Fruit fly (Drosophila melanogaster) whole organism, embryonic: ENCODE data around the gene PsGEF.
A peak's percentile ranks its signal among the peaks of the same experiment; 100 is the strongest.

ENCODE experiments used
- Aef1 ChIP-seq: fragments of 200-800 bp; sonication (Bioruptor generic); IDR thresholded peaks from 3 replicates; pipeline ENCODE4 v1.3.6; 2022; ENCODE audit warnings: missing biosample characterization, missing genetic modification characterization
- Bteb2 ChIP-seq: fragments of 200-800 bp; sonication (Bioruptor generic); optimal IDR thresholded peaks from 2 replicates; lab custom pipeline; 2016; ENCODE audit warnings: missing biosample characterization, missing genetic modification characterization
- CG1024 ChIP-seq: fragments of 200-800 bp; sonication (Bioruptor generic); IDR thresholded peaks from 2 replicates; pipeline ENCODE4 v1.3.6; 2022; ENCODE audit warnings: missing biosample characterization, missing genetic modification characterization
- CG10462 ChIP-seq: fragments of 200-800 bp; sonication (Bioruptor generic); optimal IDR thresholded peaks from 2 replicates; lab custom pipeline; 2016; ENCODE audit warnings: missing biosample characterization, missing genetic modification characterization
- CG10543 ChIP-seq: fragments of 200-800 bp; sonication (Bioruptor generic); optimal IDR thresholded peaks from 3 replicates; lab custom pipeline; 2017; ENCODE audit warnings: missing biosample characterization, mild to moderate bottlenecking, missing genetic modification characterization, moderate library complexity
- CG15269 ChIP-seq: fragments of 200-800 bp; sonication (Bioruptor generic); optimal IDR thresholded peaks from 2 replicates; lab custom pipeline; 2018; ENCODE audit warnings: missing biosample characterization, mild to moderate bottlenecking, missing genetic modification characterization, moderate library complexity
- CG1647 ChIP-seq: fragments of 200-800 bp; sonication (Bioruptor generic); optimal IDR thresholded peaks from 3 replicates; lab custom pipeline; 2016; ENCODE audit warnings: missing biosample characterization, missing genetic modification characterization
- CG16779 ChIP-seq: fragments of 200-800 bp; sonication (Bioruptor generic); IDR thresholded peaks from 2 replicates; pipeline ENCODE4 v1.3.6; 2022; ENCODE audit warnings: missing biosample characterization, missing genetic modification characterization
- CG17328 ChIP-seq: fragments of 200-800 bp; sonication (Bioruptor generic); IDR thresholded peaks from 2 replicates; pipeline ENCODE4 v1.3.6; 2022; ENCODE audit warnings: missing biosample characterization, missing genetic modification characterization
- CG17385 ChIP-seq: fragments of 200-800 bp; sonication (Bioruptor generic); optimal IDR thresholded peaks from 3 replicates; lab custom pipeline; 2018; ENCODE audit warnings: missing biosample characterization, mild to moderate bottlenecking, missing genetic modification characterization
- CG18011 ChIP-seq: fragments of 200-800 bp; sonication (Bioruptor generic); optimal IDR thresholded peaks from 2 replicates; lab custom pipeline; 2017; ENCODE audit warnings: missing biosample characterization, missing genetic modification characterization, mild to moderate bottlenecking, moderate library complexity, missing genotype
- CG2202 ChIP-seq: fragments of 200-800 bp; sonication (Bioruptor generic); optimal IDR thresholded peaks from 2 replicates; lab custom pipeline; 2018; ENCODE audit warnings: missing biosample characterization, mild to moderate bottlenecking, missing genetic modification characterization
- CG3726 ChIP-seq: fragments of 200-800 bp; sonication (Bioruptor generic); IDR thresholded peaks from 3 replicates; pipeline ENCODE4, ENCODE4 v1.3.6; 2022; ENCODE audit warnings: missing biosample characterization, missing genetic modification characterization
- CG4424 ChIP-seq: fragments of 200-800 bp; sonication (Bioruptor generic); optimal IDR thresholded peaks from 3 replicates; lab custom pipeline; 2016; ENCODE audit warnings: missing biosample characterization, missing genetic modification characterization
- CG5245 ChIP-seq: fragments of 200-800 bp; sonication (Bioruptor generic); optimal IDR thresholded peaks from 3 replicates; lab custom pipeline; 2016; ENCODE audit warnings: missing biosample characterization, missing genetic modification characterization
- CG6175 ChIP-seq: fragments of 200-800 bp; sonication (Bioruptor generic); IDR thresholded peaks from 3 replicates; pipeline ENCODE4 v1.3.6; 2022; ENCODE audit warnings: missing biosample characterization, missing genetic modification characterization
- CG6765 ChIP-seq: fragments of 200-800 bp; sonication (Bioruptor generic); optimal IDR thresholded peaks from 3 replicates; lab custom pipeline; 2017; ENCODE audit warnings: missing biosample characterization, mild to moderate bottlenecking, missing genetic modification characterization
- CG7839 ChIP-seq: fragments of 200-800 bp; sonication (Bioruptor generic); optimal IDR thresholded peaks from 3 replicates; lab custom pipeline; 2018; ENCODE audit warnings: missing biosample characterization, mild to moderate bottlenecking, missing genetic modification characterization, moderate library complexity
- CG8281 ChIP-seq: fragments of 200-800 bp; sonication (Bioruptor generic); optimal IDR thresholded peaks from 2 replicates; lab custom pipeline; 2018; ENCODE audit warnings: missing biosample characterization, mild to moderate bottlenecking, missing genetic modification characterization, moderate library complexity
- CG9727 ChIP-seq: fragments of 200-800 bp; sonication (Bioruptor generic); optimal IDR thresholded peaks from 3 replicates; lab custom pipeline; 2017; ENCODE audit warnings: missing biosample characterization, mild to moderate bottlenecking, missing genetic modification characterization
- CG9817 ChIP-seq: fragments of 200-800 bp; sonication (Bioruptor generic); optimal IDR thresholded peaks from 2 replicates; lab custom pipeline; 2018; ENCODE audit warnings: missing biosample characterization, mild to moderate bottlenecking, missing genetic modification characterization, moderate library complexity
- CG9876 ChIP-seq: fragments of 200-800 bp; sonication (Bioruptor generic); optimal IDR thresholded peaks from 2 replicates; lab custom pipeline; 2016; ENCODE audit warnings: missing biosample characterization, missing genetic modification characterization
- D19B ChIP-seq: fragments of 200-800 bp; sonication (Bioruptor generic); optimal IDR thresholded peaks from 2 replicates; lab custom pipeline; 2017; ENCODE audit warnings: missing biosample characterization, mild to moderate bottlenecking, missing genetic modification characterization
- Dbx ChIP-seq: fragments of 200-800 bp; sonication (Bioruptor generic); IDR thresholded peaks from 3 replicates; pipeline ENCODE4 v1.3.6; 2022; ENCODE audit warnings: missing biosample characterization, missing genetic modification characterization
- Dip2 ChIP-seq: fragments of 200-800 bp; sonication (Bioruptor generic); IDR thresholded peaks from 2 replicates; pipeline ENCODE4 v1.3.6; 2022; ENCODE audit warnings: missing biosample characterization, missing genetic modification characterization
- Doc2 ChIP-seq: fragments of 200-800 bp; sonication (Bioruptor generic); IDR thresholded peaks from 2 replicates; pipeline ENCODE4 v1.3.6; 2022; ENCODE audit warnings: missing biosample characterization, missing genetic modification characterization
- Gsc ChIP-seq: fragments of 200-800 bp; sonication (Bioruptor generic); IDR thresholded peaks from 2 replicates; pipeline ENCODE4 v1.3.6; 2022; ENCODE audit warnings: missing biosample characterization, missing genetic modification characterization
- Hey ChIP-seq: fragments of 200-800 bp; sonication (Bioruptor generic); optimal IDR thresholded peaks from 3 replicates; lab custom pipeline; 2018; ENCODE audit warnings: missing biosample characterization, mild to moderate bottlenecking, missing genetic modification characterization
- Hmr ChIP-seq: fragments of 200-800 bp; sonication (Bioruptor generic); optimal IDR thresholded peaks from 3 replicates; lab custom pipeline; 2017; ENCODE audit warnings: mild to moderate bottlenecking, missing biosample characterization, missing genetic modification reagents, missing genetic modification characterization
- Lim3 ChIP-seq: fragments of 200-800 bp; sonication (Bioruptor generic); IDR thresholded peaks from 2 replicates; pipeline ENCODE4 v1.3.6; 2022; ENCODE audit warnings: missing biosample characterization, missing genetic modification characterization
- MTF-1 ChIP-seq: fragments of 200-800 bp; sonication (Bioruptor generic); optimal IDR thresholded peaks from 2 replicates; lab custom pipeline; 2018; ENCODE audit warnings: missing biosample characterization, mild to moderate bottlenecking, missing genetic modification characterization, borderline replicate concordance
- Mes4 ChIP-seq: fragments of 200-800 bp; sonication (Bioruptor generic); optimal IDR thresholded peaks from 2 replicates; lab custom pipeline; 2016; ENCODE audit warnings: missing biosample characterization, missing genetic modification characterization
- NK7.1 ChIP-seq: fragments of 200-800 bp; sonication (Bioruptor generic); optimal IDR thresholded peaks from 3 replicates; lab custom pipeline; 2016; ENCODE audit warnings: missing biosample characterization, missing genetic modification characterization
- Opbp ChIP-seq: fragments of 200-800 bp; sonication (Bioruptor generic); IDR thresholded peaks from 3 replicates; pipeline ENCODE4 v1.3.6; 2022; ENCODE audit warnings: missing biosample characterization, missing genetic modification characterization; ENCODE audit not compliant: partially characterized antibody
- Sox102F ChIP-seq: fragments of 200-800 bp; sonication (Bioruptor generic); optimal IDR thresholded peaks from 2 replicates; lab custom pipeline; 2018; ENCODE audit warnings: missing biosample characterization, mild to moderate bottlenecking, missing genetic modification characterization, moderate library complexity
- Taf1 ChIP-seq: fragments of 200-800 bp; sonication (Bioruptor generic); IDR thresholded peaks from 2 replicates; pipeline ENCODE4 v1.3.6; 2022; ENCODE audit warnings: missing biosample characterization, missing genetic modification characterization
- ato ChIP-seq: fragments of 200-800 bp; sonication (Bioruptor generic); IDR thresholded peaks from 2 replicates; pipeline ENCODE4 v1.3.6; 2022; ENCODE audit warnings: missing biosample characterization, missing genetic modification characterization; ENCODE audit not compliant: partially characterized antibody
- bigmax ChIP-seq: fragments of 200-800 bp; sonication (Bioruptor generic); optimal IDR thresholded peaks from 2 replicates; lab custom pipeline; 2018; ENCODE audit warnings: missing biosample characterization, mild to moderate bottlenecking, missing genetic modification characterization
- bsh ChIP-seq, 2 experiments: fragments of 200-800 bp; sonication (Bioruptor generic); optimal IDR thresholded peaks; 2 replicates each; lab custom pipeline; 2017 to 2018; ENCODE audit warnings: mild to moderate bottlenecking in 2 of 2, missing biosample characterization in 2 of 2, missing genetic modification characterization in 2 of 2, moderate library complexity in 1 of 2
- chn ChIP-seq: fragments of 200-800 bp; sonication (Bioruptor generic); optimal IDR thresholded peaks from 2 replicates; lab custom pipeline; 2016; ENCODE audit warnings: missing biosample characterization, missing genetic modification characterization
- dysf ChIP-seq: fragments of 200-800 bp; sonication (Bioruptor generic); IDR thresholded peaks from 3 replicates; pipeline ENCODE4 v1.3.6; 2022; ENCODE audit warnings: missing biosample characterization, missing genetic modification characterization
- gcm2 ChIP-seq: fragments of 200-800 bp; sonication (Bioruptor generic); optimal IDR thresholded peaks from 2 replicates; lab custom pipeline; 2016; ENCODE audit warnings: missing biosample characterization, missing genetic modification characterization
- pan ChIP-seq, 4 experiments: fragments of >200 bp in 3 of 4; fragments of 200-800 bp in 1 of 4; sonication (Bioruptor generic) in 1 of 4; optimal IDR thresholded peaks in 3 of 4; IDR thresholded peaks in 1 of 4; 2 replicates each; pipeline versions ENCODE4 v1.3.6 to Lab custom; 2017 to 2022; ENCODE audit warnings: missing biosample characterization in 2 of 4, missing genetic modification characterization in 2 of 4, mixed read lengths in 1 of 4
- pb ChIP-seq: fragments of 200-800 bp; sonication (Bioruptor generic); optimal IDR thresholded peaks from 3 replicates; lab custom pipeline; 2016; ENCODE audit warnings: missing biosample characterization, missing genetic modification characterization
- run ChIP-seq: fragments of 200-800 bp; sonication (Bioruptor generic); optimal IDR thresholded peaks from 3 replicates; lab custom pipeline; 2018; ENCODE audit warnings: missing biosample characterization, mild to moderate bottlenecking, missing genetic modification characterization
- slbo ChIP-seq: fragments of 200-800 bp; sonication (Bioruptor generic); IDR thresholded peaks from 2 replicates; pipeline ENCODE4 v1.3.6; 2022; ENCODE audit warnings: missing biosample characterization, missing genetic modification characterization
- so ChIP-seq: fragments of 200-800 bp; sonication (Bioruptor generic); IDR thresholded peaks from 3 replicates; pipeline ENCODE4 v1.3.6; 2022; ENCODE audit warnings: missing biosample characterization, missing genetic modification characterization
- sug ChIP-seq: fragments of 200-800 bp; optimal IDR thresholded peaks from 2 replicates; lab custom pipeline; 2019; ENCODE audit warnings: missing biosample characterization, mild to moderate bottlenecking, missing genetic modification characterization, moderate library complexity
- tup ChIP-seq: fragments of 200-800 bp; sonication (Bioruptor generic); optimal IDR thresholded peaks from 2 replicates; lab custom pipeline; 2016; ENCODE audit warnings: missing biosample characterization, mild to moderate bottlenecking, missing genetic modification characterization, moderate library complexity
- zen ChIP-seq: fragments of 200-800 bp; sonication (Bioruptor generic); optimal IDR thresholded peaks from 3 replicates; lab custom pipeline; 2018; ENCODE audit warnings: missing biosample characterization, mild to moderate bottlenecking, missing genetic modification characterization, moderate library complexity

PsGEF gene

DNA sequence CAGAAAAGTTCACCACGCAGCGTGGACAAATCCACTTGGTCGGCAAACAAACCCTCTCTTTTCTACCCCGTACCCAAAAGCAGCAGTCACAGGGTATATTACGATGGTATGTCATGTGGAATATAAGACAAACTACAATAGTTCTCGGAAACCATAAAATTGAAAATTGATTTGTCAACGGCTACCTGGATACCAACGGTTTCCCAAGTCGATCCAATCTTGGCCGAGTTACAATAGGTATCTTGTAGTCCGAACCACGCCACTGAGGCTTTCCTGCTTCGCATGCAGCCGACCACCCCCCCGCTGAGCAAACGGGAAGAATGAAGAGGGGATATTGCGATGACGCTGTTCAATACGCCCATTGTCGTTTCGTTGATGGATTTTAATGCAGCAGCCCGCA lies 69.1 kb downstream of the PsGEF start (continued):
- TF ChIP-seq NK7.1 (GFP tag; lab: Kevin White, UChicago), result no peak
- TF ChIP-seq D19B, result peak; percentile 85
- TF ChIP-seq MTF-1 (GFP tag; lab: Kevin White, UChicago), result peak; percentile 1
- TF ChIP-seq Mes4 (GFP tag; lab: Kevin White, UChicago), result peak; percentile 52
- TF ChIP-seq Opbp (GFP tag; lab: Robert Waterston, UW), result no peak
- no peak for TF ChIP-seq Dip2 (GFP tag; lab: Robert Waterston, UW)
- peak; percentile 71 for TF ChIP-seq Gsc
- peak; percentile 80 for TF ChIP-seq CG17328
- no peak for TF ChIP-seq ato (GFP tag; lab: Robert Waterston, UW)
- TF ChIP-seq dysf, result peak; percentile 83
- 0 out of 3 replicates have a peak, but pooled peaks have one; percentile 25 for TF ChIP-seq so (GFP tag; lab: Robert Waterston, UW)
- TF ChIP-seq CG1024 (GFP tag; lab: Robert Waterston, UW), result peak; percentile 49
- no peak for TF ChIP-seq CG1647 (GFP tag; lab: Kevin White, UChicago)
- TF ChIP-seq CG6765, result no peak
- TF ChIP-seq CG17385 (GFP tag; lab: Kevin White, UChicago), result peak; percentile 31
- TF ChIP-seq CG2202 (tag; lab: Kevin White, UChicago), result peak; percentile 35
- TF ChIP-seq Lim3 (GFP tag; lab: Robert Waterston, UW), result no peak
- TF ChIP-seq Hey (tag; lab: Kevin White, UChicago), result no peak
- TF ChIP-seq Doc2, result 0 out of 2 replicates have a peak, but pooled peaks have one; percentile 12
- no peak for TF ChIP-seq Bteb2 (GFP tag; lab: Kevin White, UChicago)
- TF ChIP-seq zen, result peak; percentile 47
- peak; percentile 29 for TF ChIP-seq CG7839 (tag; lab: Kevin White, UChicago)
- TF ChIP-seq CG15269 (tag; lab: Kevin White, UChicago), result no peak
- peak; percentile 62 for TF ChIP-seq CG9727
- no peak for TF ChIP-seq CG10462 (GFP tag; lab: Kevin White, UChicago)
- peak; percentile 63 for TF ChIP-seq chn (GFP tag; lab: Kevin White, UChicago)
- TF ChIP-seq sug (tag; lab: Kevin White, UChicago), result no peak
- TF ChIP-seq CG4424, result peak; percentile 29
- TF ChIP-seq Taf1 (GFP tag; lab: Robert Waterston, UW), result 0 out of 2 replicates have a peak, but pooled peaks have one; percentile 20
- TF ChIP-seq Hmr (GFP tag; lab: Kevin White, UChicago), result peak; percentile 40
- no peak for TF ChIP-seq CG10543 (GFP tag; lab: Kevin White, UChicago)
- TF ChIP-seq pb (GFP tag; lab: Kevin White, UChicago), result peak; percentile 75
- no peak for TF ChIP-seq bigmax (GFP tag; lab: Kevin White, UChicago)
- TF ChIP-seq pan (optimal IDR thresholded peaks at IDR 0.05; lab: Kevin White, UChicago), result peak in 1 of 2 experiments; percentile 46
- peak in 1 of 2 experiments; percentile 79 for TF ChIP-seq pan (GFP tag; optimal IDR thresholded peaks at IDR 0.05 in 1 of 2, IDR thresholded peaks at IDR 0.05 in 1 of 2)
- no peak for TF ChIP-seq tup (GFP tag; lab: Kevin White, UChicago)
- TF ChIP-seq slbo (GFP tag; lab: Robert Waterston, UW), result peak; percentile 49
- no peak for TF ChIP-seq Dbx (GFP tag; lab: Robert Waterston, UW)
- no peak for TF ChIP-seq CG8281 (tag; lab: Kevin White, UChicago)
- peak; percentile 72; the same call in 1 of the 3 replicates for TF ChIP-seq CG3726 (GFP tag; lab: Robert Waterston, UW)
- TF ChIP-seq CG5245 (GFP tag; lab: Kevin White, UChicago), result peak; percentile 0
- peak; percentile 58 for TF ChIP-seq Sox102F (GFP tag; lab: Kevin White, UChicago)
- no peak for TF ChIP-seq CG9817
- TF ChIP-seq CG6175 (GFP tag; lab: Robert Waterston, UW), result no peak
- TF ChIP-seq CG9876 (GFP tag; lab: Kevin White, UChicago), result no peak
- 0 out of 3 replicates have a peak, but pooled peaks have one; percentile 20 for TF ChIP-seq Aef1 (GFP tag; lab: Robert Waterston, UW)
- TF ChIP-seq bsh (GFP tag; optimal IDR thresholded peaks at IDR 0.05; lab: Kevin White, UChicago), result peak in 1 of 2 experiments; percentile 74
- no peak for TF ChIP-seq CG16779
- TF ChIP-seq CG18011, result no peak
- peak; percentile 6 for TF ChIP-seq gcm2 (GFP tag; lab: Kevin White, UChicago)
- TF ChIP-seq run (tag; lab: Kevin White, UChicago), result no peak
